Fruit fly (Drosophila melanogaster): ENCODE measurements around the gene Tmf.

The Tmf gene

dm6 chrX:6876343-6876742 lies 32.2 kb downstream of the Tmf start:
- TF ChIP-seq CTCF (optimal IDR thresholded peaks at IDR 0.05) (no peak), CG8478 (optimal IDR thresholded peaks at IDR 0.05) (no peak)

Measured in S2 (cell line).